Worm (Caenorhabditis elegans) whole organism, late embryonic: Measurements from ENCODE around the gene AH10.2.

ENCODE experiments used
- ceh-6 ChIP-seq: fragments of 200-800 bp; sonication (Bioruptor generic); optimal IDR thresholded peaks from 2 replicates; lab custom pipeline; 2018; ENCODE audit warnings: mild to moderate bottlenecking, missing genetic modification characterization, missing compliant biosample characterization
- nhr-11 ChIP-seq: fragments of 150-350 bp; optimal IDR thresholded peaks from 2 replicates; lab custom pipeline; 2014; ENCODE audit warnings: missing biosample characterization, missing genetic modification characterization

- TF ChIP-seq nhr-11 (tag; lab: Kevin White, UChicago) (no peak), ceh-6 (GFP tag; lab: Kevin White, UChicago) (no peak)
These were observed 9.2 kb downstream of the AH10.2 start for ce11 chrV:14165745-14166144.
